Fruit fly (Drosophila melanogaster): ENCODE results near the gene CG18814.

CG18814 gene

dm6 chr3L:16407815-16408608, 38.4 kb downstream of the CG18814 start (continued):
- TF ChIP-seq en (GFP tag; optimal IDR thresholded peaks at IDR 0.05), result no peak
- TF ChIP-seq abd-A (tag; optimal IDR thresholded peaks at IDR 0.05), result peak; percentile 74
- TF ChIP-seq run (tag; optimal IDR thresholded peaks at IDR 0.05), result no peak
- no peak for TF ChIP-seq btn (GFP tag; optimal IDR thresholded peaks at IDR 0.05)
- no peak for TF ChIP-seq CG7372 (GFP tag; IDR thresholded peaks at IDR 0.05)
- TF ChIP-seq CG15073 (GFP tag; optimal IDR thresholded peaks at IDR 0.05), result no peak
- no peak for TF ChIP-seq CG11723 (GFP tag; optimal IDR thresholded peaks at IDR 0.05)
- no peak for TF ChIP-seq CG3163 (GFP tag; optimal IDR thresholded peaks at IDR 0.05)
- TF ChIP-seq hbn (GFP tag; IDR thresholded peaks at IDR 0.05; ENCODE audit: partially characterized antibody), result no peak
- peak; percentile 36 for TF ChIP-seq sd (tag; optimal IDR thresholded peaks at IDR 0.05)
- no peak for TF ChIP-seq onecut (GFP tag; IDR thresholded peaks at IDR 0.05)
- no peak for TF ChIP-seq gce (GFP tag; IDR thresholded peaks at IDR 0.05)
- no peak for TF ChIP-seq wor (GFP tag; IDR thresholded peaks at IDR 0.05)
- TF ChIP-seq lab (GFP tag; optimal IDR thresholded peaks at IDR 0.05), result no peak
- TF ChIP-seq so (GFP tag; IDR thresholded peaks at IDR 0.05), result no peak
- TF ChIP-seq Nf-YA (GFP tag; IDR thresholded peaks at IDR 0.05), result no peak
- TF ChIP-seq vnd (GFP tag; IDR thresholded peaks at IDR 0.05; ENCODE audit: partially characterized antibody), result no peak
- 0 out of 3 replicates have a peak, but pooled peaks have one; percentile 33 for TF ChIP-seq zen2 (GFP tag; IDR thresholded peaks at IDR 0.05; ENCODE audit: partially characterized antibody)
- TF ChIP-seq CG3726 (GFP tag; IDR thresholded peaks at IDR 0.05), result no peak
- no peak for TF ChIP-seq klu (GFP tag; IDR thresholded peaks at IDR 0.05)
- TF ChIP-seq dmrt99B (tag; optimal IDR thresholded peaks at IDR 0.05), result no peak
- TF ChIP-seq gcm2 (GFP tag; optimal IDR thresholded peaks at IDR 0.05), result no peak
- no peak for TF ChIP-seq Vsx1 (GFP tag; optimal IDR thresholded peaks at IDR 0.05)
- no peak for TF ChIP-seq CG7745 (tag; optimal IDR thresholded peaks at IDR 0.05)
- no peak for TF ChIP-seq C15 (GFP tag; IDR thresholded peaks at IDR 0.05)
- no peak for TF ChIP-seq Abd-B (GFP tag; optimal IDR thresholded peaks at IDR 0.05)
- no peak for TF ChIP-seq CG11504 (tag; optimal IDR thresholded peaks at IDR 0.05)
- TF ChIP-seq CG31224 (GFP tag; IDR thresholded peaks at IDR 0.05), result no peak
- TF ChIP-seq CkIIα-i1 (GFP tag; IDR thresholded peaks at IDR 0.05), result no peak
- TF ChIP-seq schlank (tag; optimal IDR thresholded peaks at IDR 0.05), result no peak
- TF ChIP-seq CG1024 (GFP tag; IDR thresholded peaks at IDR 0.05), result no peak
- no peak; the same call in 1 of the 2 replicates for TF ChIP-seq CG13287 (GFP tag; IDR thresholded peaks at IDR 0.05; ENCODE audit: partially characterized antibody)
- no peak for TF ChIP-seq caup (GFP tag; optimal IDR thresholded peaks at IDR 0.05; ENCODE audit: severe bottlenecking)
- TF ChIP-seq NC2α (GFP tag; optimal IDR thresholded peaks at IDR 0.05), result no peak
- TF ChIP-seq CG43689 (GFP tag; IDR thresholded peaks at IDR 0.05), result no peak
- TF ChIP-seq CG17802 (tag; optimal IDR thresholded peaks at IDR 0.05), result no peak
- no peak for TF ChIP-seq CG3995 (GFP tag; optimal IDR thresholded peaks at IDR 0.05)
- TF ChIP-seq jumu (GFP tag; optimal IDR thresholded peaks at IDR 0.05), result no peak
- TF ChIP-seq CG6854 (GFP tag; optimal IDR thresholded peaks at IDR 0.05), result no peak
- TF ChIP-seq CG16779 (GFP tag; IDR thresholded peaks at IDR 0.05), result no peak
- TF ChIP-seq CG30403 (GFP tag; optimal IDR thresholded peaks at IDR 0.05), result no peak
- TF ChIP-seq br (optimal IDR thresholded peaks at IDR 0.05), result no peak
- no peak for TF ChIP-seq zen (tag; optimal IDR thresholded peaks at IDR 0.05)
- no peak for TF ChIP-seq Nf-YB (GFP tag; optimal IDR thresholded peaks at IDR 0.05)
- TF ChIP-seq nerfin-2 (GFP tag; IDR thresholded peaks at IDR 0.05; ENCODE audit: partially characterized antibody), result no peak

Measured in whole organism, embryonic.